Fruit fly (Drosophila melanogaster) whole organism, embryonic: ENCODE measurements around the gene CG13917.

ENCODE experiments used
- Atf6 ChIP-seq: fragments of 200-800 bp; sonication (Bioruptor generic); IDR thresholded peaks from 2 replicates; pipeline ENCODE4 v1.3.6; 2022; ENCODE audit warnings: missing biosample characterization, missing genetic modification characterization
- CG10321 ChIP-seq: fragments of 200-800 bp; sonication (Bioruptor generic); IDR thresholded peaks from 2 replicates; pipeline ENCODE4 v1.3.6; 2022; ENCODE audit warnings: missing biosample characterization, missing genetic modification characterization
- CG11247 ChIP-seq: fragments of 200-800 bp; sonication (Bioruptor generic); IDR thresholded peaks from 2 replicates; pipeline ENCODE4 v1.3.6; 2022; ENCODE audit warnings: missing biosample characterization, missing genetic modification characterization
- CG11723 ChIP-seq: fragments of 200-800 bp; sonication (Bioruptor generic); optimal IDR thresholded peaks from 2 replicates; lab custom pipeline; 2017; ENCODE audit warnings: missing biosample characterization, mild to moderate bottlenecking, missing genetic modification characterization
- CG13624 ChIP-seq: fragments of 200-800 bp; sonication (Bioruptor generic); optimal IDR thresholded peaks from 2 replicates; lab custom pipeline; 2016; ENCODE audit warnings: missing biosample characterization, missing genetic modification characterization
- CG15073 ChIP-seq: fragments of 200-800 bp; sonication (Bioruptor generic); optimal IDR thresholded peaks from 2 replicates; lab custom pipeline; 2016; ENCODE audit warnings: missing biosample characterization, missing genetic modification characterization
- CG1647 ChIP-seq: fragments of 200-800 bp; sonication (Bioruptor generic); optimal IDR thresholded peaks from 3 replicates; lab custom pipeline; 2016; ENCODE audit warnings: missing biosample characterization, missing genetic modification characterization
- CG16813 ChIP-seq: fragments of 200-800 bp; sonication (Bioruptor generic); IDR thresholded peaks from 3 replicates; pipeline ENCODE4 v1.3.6; 2022; ENCODE audit warnings: missing biosample characterization, missing genetic modification characterization; ENCODE audit not compliant: partially characterized antibody
- CG18011 ChIP-seq: fragments of 200-800 bp; sonication (Bioruptor generic); optimal IDR thresholded peaks from 2 replicates; lab custom pipeline; 2017; ENCODE audit warnings: missing biosample characterization, missing genetic modification characterization, mild to moderate bottlenecking, moderate library complexity, missing genotype
- CG31441 ChIP-seq: fragments of 200-800 bp; sonication (Bioruptor generic); IDR thresholded peaks from 2 replicates; pipeline ENCODE4 v1.3.6; 2022; ENCODE audit warnings: missing biosample characterization, missing genetic modification characterization
- CG34422 ChIP-seq: fragments of 200-800 bp; sonication (Bioruptor generic); IDR thresholded peaks from 3 replicates; pipeline ENCODE4 v1.3.6; 2022; ENCODE audit warnings: missing biosample characterization, missing genetic modification characterization
- CG4404 ChIP-seq: fragments of 200-800 bp; sonication (Bioruptor generic); IDR thresholded peaks from 2 replicates; pipeline ENCODE4 v1.3.6; 2022; ENCODE audit warnings: missing biosample characterization, missing genetic modification characterization
- CG5953 ChIP-seq: fragments of 200-800 bp; sonication (Bioruptor generic); IDR thresholded peaks from 2 replicates; pipeline ENCODE4 v1.3.6; 2022; ENCODE audit warnings: missing biosample characterization, missing genetic modification characterization
- CG7556 ChIP-seq: fragments of 200-800 bp; sonication (Bioruptor generic); optimal IDR thresholded peaks from 2 replicates; lab custom pipeline; 2017; ENCODE audit warnings: missing biosample characterization, mild to moderate bottlenecking, missing genetic modification characterization
- CG7786 ChIP-seq: fragments of 200-800 bp; sonication (Bioruptor generic); optimal IDR thresholded peaks from 2 replicates; lab custom pipeline; 2016; ENCODE audit warnings: missing biosample characterization, missing genetic modification characterization
- CG8290 ChIP-seq, 3 experiments: fragments of 200-800 bp; sonication (Bioruptor generic); optimal IDR thresholded peaks; 2 replicates each; lab custom pipeline; 2016 to 2019; ENCODE audit warnings: missing biosample characterization in 3 of 3, missing genetic modification characterization in 3 of 3, mild to moderate bottlenecking in 2 of 3, moderate library complexity in 1 of 3
- CG8765 ChIP-seq: fragments of 200-800 bp; sonication (Bioruptor generic); IDR thresholded peaks from 2 replicates; pipeline ENCODE4 v1.3.6; 2022; ENCODE audit warnings: missing biosample characterization, missing genetic modification characterization
- Dfd ChIP-seq, 2 experiments: fragments of >200 bp; optimal IDR thresholded peaks; 2 replicates each; lab custom pipeline; 2017; ENCODE audit warnings: missing biosample characterization in 2 of 2, missing genetic modification characterization in 2 of 2
- Doc2 ChIP-seq: fragments of 200-800 bp; sonication (Bioruptor generic); IDR thresholded peaks from 2 replicates; pipeline ENCODE4 v1.3.6; 2022; ENCODE audit warnings: missing biosample characterization, missing genetic modification characterization
- Dp ChIP-seq: fragments of 200-800 bp; sonication (Bioruptor generic); optimal IDR thresholded peaks from 2 replicates; lab custom pipeline; 2018; ENCODE audit warnings: missing biosample characterization, mild to moderate bottlenecking, missing genetic modification characterization, moderate library complexity
- HLH3B ChIP-seq: fragments of 200-800 bp; sonication (Bioruptor generic); IDR thresholded peaks from 2 replicates; pipeline ENCODE4 v1.3.6; 2022; ENCODE audit warnings: missing biosample characterization, missing genetic modification characterization
- Lim3 ChIP-seq: fragments of 200-800 bp; sonication (Bioruptor generic); IDR thresholded peaks from 2 replicates; pipeline ENCODE4 v1.3.6; 2022; ENCODE audit warnings: missing biosample characterization, missing genetic modification characterization
- Mad ChIP-seq: fragments of 200-800 bp; sonication (Bioruptor generic); optimal IDR thresholded peaks from 2 replicates; lab custom pipeline; 2016; ENCODE audit warnings: missing biosample characterization, missing genetic modification characterization
- PHDP ChIP-seq: fragments of 200-800 bp; sonication (Bioruptor generic); optimal IDR thresholded peaks from 3 replicates; lab custom pipeline; 2018; ENCODE audit warnings: missing biosample characterization, mild to moderate bottlenecking, missing genetic modification characterization, moderate library complexity
- Xbp1 ChIP-seq: fragments of 200-800 bp; sonication (Bioruptor generic); optimal IDR thresholded peaks from 3 replicates; lab custom pipeline; 2016; ENCODE audit warnings: missing biosample characterization, mild to moderate bottlenecking, missing genetic modification characterization
- amos ChIP-seq: fragments of 200-800 bp; sonication (Bioruptor generic); IDR thresholded peaks from 2 replicates; pipeline ENCODE4 v1.3.6; 2022; ENCODE audit warnings: missing biosample characterization, missing genetic modification characterization; ENCODE audit not compliant: partially characterized antibody
- cad ChIP-seq: fragments of >200 bp; optimal IDR thresholded peaks from 2 replicates; lab custom pipeline; 2017; ENCODE audit warnings: missing biosample characterization, missing genetic modification characterization
- cato ChIP-seq: fragments of 200-800 bp; sonication (Bioruptor generic); optimal IDR thresholded peaks from 2 replicates; lab custom pipeline; 2016; ENCODE audit warnings: missing biosample characterization, missing genetic modification characterization, borderline replicate concordance
- crp ChIP-seq, 2 experiments: fragments of 200-800 bp; sonication (Bioruptor generic); optimal IDR thresholded peaks; 2 replicates in 1 of 2; 3 replicates in 1 of 2; lab custom pipeline; 2017; ENCODE audit warnings: missing biosample characterization in 2 of 2, missing genetic modification characterization in 2 of 2, mild to moderate bottlenecking in 1 of 2, moderate library complexity in 1 of 2
- eyg ChIP-seq: fragments of 200-800 bp; sonication (Bioruptor generic); optimal IDR thresholded peaks from 3 replicates; lab custom pipeline; 2016; ENCODE audit warnings: missing biosample characterization, missing genetic modification characterization
- fd102C ChIP-seq: fragments of 200-800 bp; sonication (Bioruptor generic); optimal IDR thresholded peaks from 2 replicates; lab custom pipeline; 2018; ENCODE audit warnings: missing biosample characterization, mild to moderate bottlenecking, missing genetic modification characterization, moderate library complexity
- ftz-f1 ChIP-seq: fragments of 200-800 bp; sonication (Bioruptor generic); optimal IDR thresholded peaks from 2 replicates; lab custom pipeline; 2016; ENCODE audit warnings: missing biosample characterization, missing genetic modification characterization
- kay ChIP-seq: fragments of 200-800 bp; sonication (Bioruptor generic); optimal IDR thresholded peaks from 2 replicates; lab custom pipeline; 2016; ENCODE audit warnings: missing biosample characterization, missing genetic modification characterization
- ken ChIP-seq: fragments of 200-800 bp; sonication (Bioruptor generic); IDR thresholded peaks from 3 replicates; pipeline ENCODE4 v1.3.6; 2022; ENCODE audit warnings: missing biosample characterization, missing genetic modification characterization
- knrl ChIP-seq: fragments of 200-800 bp; sonication (Bioruptor generic); IDR thresholded peaks from 3 replicates; pipeline ENCODE4 v1.3.6; 2022; ENCODE audit warnings: missing biosample characterization, missing genetic modification characterization; ENCODE audit not compliant: partially characterized antibody
- lab ChIP-seq: fragments of 200-800 bp; sonication (Bioruptor generic); optimal IDR thresholded peaks from 3 replicates; lab custom pipeline; 2017; ENCODE audit warnings: missing biosample characterization, missing genetic modification characterization, mild to moderate bottlenecking, moderate library complexity, missing genetic modification reagents
- nerfin-1 ChIP-seq: fragments of 200-800 bp; sonication (Bioruptor generic); optimal IDR thresholded peaks from 3 replicates; lab custom pipeline; 2019; ENCODE audit warnings: missing biosample characterization, mild to moderate bottlenecking, missing genetic modification characterization, moderate library complexity
- org-1 ChIP-seq: fragments of 200-800 bp; sonication (Bioruptor generic); optimal IDR thresholded peaks from 2 replicates; lab custom pipeline; 2017; ENCODE audit warnings: missing biosample characterization, missing genetic modification characterization
- otp ChIP-seq: fragments of 200-800 bp; sonication (Bioruptor generic); IDR thresholded peaks from 3 replicates; pipeline ENCODE4, ENCODE4 v1.3.6; 2022; ENCODE audit warnings: missing biosample characterization, missing genetic modification characterization
- psq ChIP-seq: fragments of 200-800 bp; sonication (Bioruptor generic); optimal IDR thresholded peaks from 2 replicates; lab custom pipeline; 2017; ENCODE audit warnings: missing biosample characterization, missing genetic modification characterization
- ranshi ChIP-seq: fragments of 200-800 bp; sonication (Bioruptor generic); IDR thresholded peaks from 2 replicates; pipeline ENCODE4 v1.3.6; 2022; ENCODE audit warnings: missing biosample characterization, missing genetic modification characterization
- run ChIP-seq: fragments of 200-800 bp; sonication (Bioruptor generic); optimal IDR thresholded peaks from 3 replicates; lab custom pipeline; 2018; ENCODE audit warnings: missing biosample characterization, mild to moderate bottlenecking, missing genetic modification characterization
- shn ChIP-seq: fragments of 200-800 bp; sonication (Bioruptor generic); optimal IDR thresholded peaks from 3 replicates; lab custom pipeline; 2016; ENCODE audit warnings: missing biosample characterization, missing genetic modification characterization
- sisA ChIP-seq: fragments of 200-800 bp; sonication (Bioruptor generic); IDR thresholded peaks from 2 replicates; pipeline ENCODE4 v1.3.6; 2022; ENCODE audit warnings: missing biosample characterization, missing genetic modification characterization
- tap ChIP-seq: fragments of 200-800 bp; optimal IDR thresholded peaks from 3 replicates; lab custom pipeline; 2019; ENCODE audit warnings: missing biosample characterization, mild to moderate bottlenecking, missing genetic modification characterization, moderate library complexity
- tgo ChIP-seq: fragments of 200-800 bp; sonication (Bioruptor generic); IDR thresholded peaks from 3 replicates; pipeline ENCODE4 v1.3.6; 2022; ENCODE audit warnings: missing biosample characterization, missing genetic modification characterization
- tin ChIP-seq: fragments of 200-800 bp; sonication (Bioruptor generic); optimal IDR thresholded peaks from 3 replicates; lab custom pipeline; 2016; ENCODE audit warnings: missing biosample characterization, missing genetic modification characterization
- tna ChIP-seq: fragments of 200-800 bp; sonication (Bioruptor generic); IDR thresholded peaks from 2 replicates; pipeline ENCODE4 v1.3.6; 2022; ENCODE audit warnings: missing biosample characterization, missing genetic modification characterization; ENCODE audit not compliant: partially characterized antibody
- toy ChIP-seq: fragments of 200-800 bp; sonication (Bioruptor generic); IDR thresholded peaks from 2 replicates; pipeline ENCODE4 v1.3.6; 2022; ENCODE audit warnings: missing biosample characterization, missing genetic modification characterization
- vvl ChIP-seq: fragments of 200-800 bp; sonication (Bioruptor generic); IDR thresholded peaks from 2 replicates; pipeline ENCODE4 v1.3.6; 2022; ENCODE audit warnings: missing biosample characterization, missing genetic modification characterization

Gene CG13917

DNA sequence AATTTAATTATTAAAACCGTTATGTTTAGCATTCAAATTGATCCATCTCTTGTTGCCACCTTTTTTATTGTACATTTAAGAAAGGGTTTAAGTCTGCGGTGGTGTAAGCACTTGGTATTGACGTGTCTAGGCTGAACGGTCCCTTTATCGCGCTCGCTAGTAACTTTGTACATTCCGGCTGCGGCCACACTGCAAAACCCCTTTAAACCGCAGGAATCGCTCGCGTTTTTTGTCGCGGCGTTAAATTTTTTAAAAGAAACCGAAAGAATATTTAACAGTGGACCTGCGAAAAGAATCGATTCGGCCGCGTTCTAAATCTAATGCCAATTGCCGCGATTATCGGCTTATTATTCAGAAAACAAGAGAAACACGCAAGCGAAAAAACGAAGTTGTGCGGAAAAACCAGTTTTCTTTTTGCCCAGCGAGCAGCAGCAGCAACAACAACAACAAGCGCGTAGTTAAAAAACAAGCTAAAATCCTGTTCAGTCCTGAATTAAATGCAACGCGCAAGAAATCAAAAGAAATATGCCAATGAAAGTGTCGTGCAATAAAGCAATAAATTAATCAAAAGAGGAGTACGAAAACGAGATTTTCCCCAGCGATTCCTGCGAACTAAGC, at the start of gene CG13917 (continued):
- TF ChIP-seq CG31441 (GFP tag; lab: Robert Waterston, UW) (0 out of 2 replicates have a peak, but pooled peaks have one; percentile 20), tgo (GFP tag; lab: Robert Waterston, UW) (no peak), kay (GFP tag; lab: Kevin White, UChicago) (peak; percentile 1), tap (tag; lab: Kevin White, UChicago) (no peak), CG15073 (GFP tag; lab: Kevin White, UChicago) (no peak), CG18011 (GFP tag; lab: Kevin White, UChicago) (no peak), CG7556 (GFP tag; lab: Kevin White, UChicago) (no peak), Doc2 (GFP tag; lab: Robert Waterston, UW) (no peak), ranshi (GFP tag; lab: Robert Waterston, UW) (no peak), Dp (peak; percentile 71), Mad (no peak), CG10321 (GFP tag; lab: Robert Waterston, UW) (no peak), Dfd (GFP tag; optimal IDR thresholded peaks at IDR 0.05; lab: Kevin White, UChicago) (no peak), vvl (GFP tag; lab: Robert Waterston, UW) (peak; percentile 76), crp (GFP tag; optimal IDR thresholded peaks at IDR 0.05; lab: Kevin White, UChicago) (no peak), CG11723 (GFP tag; lab: Kevin White, UChicago) (no peak), eyg (GFP tag; lab: Kevin White, UChicago) (no peak), CG7786 (GFP tag; lab: Kevin White, UChicago) (no peak), cad (GFP tag; lab: Kevin White, UChicago) (no peak), CG4404 (GFP tag; lab: Robert Waterston, UW) (no peak), CG1647 (GFP tag; lab: Kevin White, UChicago) (no peak), sisA (GFP tag; lab: Robert Waterston, UW) (no peak), org-1 (GFP tag; lab: Kevin White, UChicago) (no peak), ken (GFP tag; lab: Robert Waterston, UW) (no peak), CG8765 (no peak), nerfin-1 (tag; lab: Kevin White, UChicago) (no peak), Xbp1 (GFP tag; lab: Kevin White, UChicago) (no peak), shn (GFP tag; lab: Kevin White, UChicago) (no peak), knrl (GFP tag; lab: Robert Waterston, UW) (peak; percentile 21; the same call in 1 of the 3 replicates), CG13624 (GFP tag; lab: Kevin White, UChicago) (no peak), CG11247 (GFP tag; lab: Robert Waterston, UW) (no peak), otp (GFP tag; lab: Robert Waterston, UW) (no peak), fd102C (no peak), run (tag; lab: Kevin White, UChicago) (peak; percentile 25), Lim3 (no peak), PHDP (tag; lab: Kevin White, UChicago) (no peak), ftz-f1 (no peak), CG34422 (GFP tag; lab: Robert Waterston, UW) (peak; percentile 56; the same call in 1 of the 3 replicates), toy (GFP tag; lab: Robert Waterston, UW) (no peak), psq (GFP tag; lab: Kevin White, UChicago) (no peak), amos (GFP tag; lab: Robert Waterston, UW) (peak; percentile 46; the same call in 1 of the 2 replicates), tin (GFP tag; lab: Kevin White, UChicago) (no peak), CG16813 (GFP tag; lab: Robert Waterston, UW) (no peak), Atf6 (GFP tag; lab: Robert Waterston, UW) (no peak), CG5953 (GFP tag; lab: Robert Waterston, UW) (no peak), HLH3B (GFP tag; lab: Robert Waterston, UW) (no peak), tna (GFP tag; lab: Robert Waterston, UW) (no peak; the same call in 1 of the 2 replicates), cato (no peak), lab (GFP tag; lab: Kevin White, UChicago) (peak; percentile 21), CG8290 (GFP tag; optimal IDR thresholded peaks at IDR 0.05; lab: Kevin White, UChicago) (peak; percentile 12), CG8290 (tag; optimal IDR thresholded peaks at IDR 0.05; lab: Kevin White, UChicago) (peak in 1 of 2 experiments; percentile 14)
